Worm (Caenorhabditis elegans) whole organism, L4/young adult: ENCODE results near the gene fbxc-33.

ENCODE experiments used
- W03F9.2 ChIP-seq: fragments of 150-350 bp; optimal IDR thresholded peaks from 2 replicates; lab custom pipeline; 2014; ENCODE audit warnings: missing biosample characterization, missing genetic modification characterization
- him-1 ChIP-seq: sonication (generic microtip); optimal IDR thresholded peaks from 2 replicates; lab custom pipeline; 2016; ENCODE audit warnings: missing genotype, missing genetic modification reagents, missing genetic modification characterization, missing compliant biosample characterization

- TF ChIP-seq him-1 (tag; lab: Kevin White, UChicago) (no peak), W03F9.2 (tag; lab: Kevin White, UChicago) (no peak)
Measured at ce11 chrII:922778-923177, 9.3 kb downstream of the fbxc-33 start.
